Fruit fly (Drosophila melanogaster) whole organism, embryonic: Measurements from ENCODE around the gene mRpL12.

Source experiments
- Abd-B ChIP-seq: fragments of 200-800 bp; sonication (Bioruptor generic); optimal IDR thresholded peaks from 2 replicates; lab custom pipeline; 2018; ENCODE audit warnings: missing biosample characterization, mild to moderate bottlenecking, missing genetic modification characterization, moderate library complexity
- CG11723 ChIP-seq: fragments of 200-800 bp; sonication (Bioruptor generic); optimal IDR thresholded peaks from 2 replicates; lab custom pipeline; 2017; ENCODE audit warnings: missing biosample characterization, mild to moderate bottlenecking, missing genetic modification characterization
- CG13287 ChIP-seq: fragments of 200-800 bp; sonication (Bioruptor generic); IDR thresholded peaks from 2 replicates; pipeline ENCODE4 v1.3.6; 2022; ENCODE audit warnings: missing biosample characterization, missing genetic modification characterization; ENCODE audit not compliant: partially characterized antibody
- CG16813 ChIP-seq: fragments of 200-800 bp; sonication (Bioruptor generic); IDR thresholded peaks from 3 replicates; pipeline ENCODE4 v1.3.6; 2022; ENCODE audit warnings: missing biosample characterization, missing genetic modification characterization; ENCODE audit not compliant: partially characterized antibody
- CG2889 ChIP-seq: fragments of 200-800 bp; sonication (Bioruptor generic); IDR thresholded peaks from 3 replicates; pipeline ENCODE4 v1.3.6; 2022; ENCODE audit warnings: missing biosample characterization, missing genetic modification characterization
- CG30431 ChIP-seq: fragments of 200-800 bp; sonication (Bioruptor generic); optimal IDR thresholded peaks from 2 replicates; lab custom pipeline; 2017; ENCODE audit warnings: missing biosample characterization, missing genetic modification characterization
- CG32772 ChIP-seq: fragments of 200-800 bp; sonication (Bioruptor generic); IDR thresholded peaks from 2 replicates; pipeline ENCODE4 v1.3.6; 2022; ENCODE audit warnings: missing biosample characterization, missing genetic modification characterization
- CG34224 ChIP-seq: fragments of 200-800 bp; sonication (Bioruptor generic); IDR thresholded peaks from 3 replicates; pipeline ENCODE4 v1.3.6; 2022; ENCODE audit warnings: missing biosample characterization, missing genetic modification characterization; ENCODE audit not compliant: partially characterized antibody
- CG3726 ChIP-seq: fragments of 200-800 bp; sonication (Bioruptor generic); IDR thresholded peaks from 3 replicates; pipeline ENCODE4, ENCODE4 v1.3.6; 2022; ENCODE audit warnings: missing biosample characterization, missing genetic modification characterization
- CG3995 ChIP-seq: fragments of 200-800 bp; sonication (Bioruptor generic); optimal IDR thresholded peaks from 3 replicates; lab custom pipeline; 2016; ENCODE audit warnings: missing biosample characterization, missing genetic modification characterization
- CG6683 ChIP-seq: fragments of 200-800 bp; sonication (Bioruptor generic); optimal IDR thresholded peaks from 2 replicates; lab custom pipeline; 2017; ENCODE audit warnings: missing biosample characterization, mild to moderate bottlenecking, missing genetic modification characterization, missing genetic modification reagents
- CG6765 ChIP-seq: fragments of 200-800 bp; sonication (Bioruptor generic); optimal IDR thresholded peaks from 3 replicates; lab custom pipeline; 2017; ENCODE audit warnings: missing biosample characterization, mild to moderate bottlenecking, missing genetic modification characterization
- CG7271 ChIP-seq: fragments of 200-800 bp; sonication (Bioruptor generic); optimal IDR thresholded peaks from 2 replicates; lab custom pipeline; 2018; ENCODE audit warnings: missing biosample characterization, mild to moderate bottlenecking, missing genetic modification characterization, moderate library complexity
- CG9215 ChIP-seq: fragments of 200-800 bp; sonication (Bioruptor generic); IDR thresholded peaks from 2 replicates; pipeline ENCODE4 v1.3.6; 2022; ENCODE audit warnings: missing biosample characterization, missing genetic modification characterization
- CG9817 ChIP-seq: fragments of 200-800 bp; sonication (Bioruptor generic); optimal IDR thresholded peaks from 2 replicates; lab custom pipeline; 2018; ENCODE audit warnings: missing biosample characterization, mild to moderate bottlenecking, missing genetic modification characterization, moderate library complexity
- Dfd ChIP-seq, 2 experiments: fragments of >200 bp; optimal IDR thresholded peaks; 2 replicates each; lab custom pipeline; 2017; ENCODE audit warnings: missing biosample characterization in 2 of 2, missing genetic modification characterization in 2 of 2
- Dref ChIP-seq: fragments of 200-800 bp; sonication (Bioruptor generic); IDR thresholded peaks from 2 replicates; pipeline ENCODE4 v1.3.6; 2022; ENCODE audit warnings: missing biosample characterization, missing genetic modification characterization
- Fer3 ChIP-seq: fragments of 200-800 bp; sonication (Bioruptor generic); optimal IDR thresholded peaks from 2 replicates; lab custom pipeline; 2018; ENCODE audit warnings: missing biosample characterization, mild to moderate bottlenecking, missing genetic modification characterization, moderate library complexity
- HLH4C ChIP-seq: fragments of 200-800 bp; sonication (Bioruptor generic); IDR thresholded peaks from 3 replicates; pipeline ENCODE4 v1.3.6; 2022; ENCODE audit warnings: missing biosample characterization, missing genetic modification characterization; ENCODE audit not compliant: partially characterized antibody
- Lhr ChIP-seq: fragments of 200-800 bp; sonication (Bioruptor generic); optimal IDR thresholded peaks from 3 replicates; lab custom pipeline; 2017; ENCODE audit warnings: mild to moderate bottlenecking, missing biosample characterization, missing genetic modification reagents, missing genetic modification characterization
- Med ChIP-seq: fragments of 200-800 bp; sonication (Bioruptor generic); peaks from one replicate; lab custom pipeline; 2016; ENCODE audit warnings: missing biosample characterization, missing genetic modification characterization, mild to moderate bottlenecking, inconsistent platforms, moderate library complexity
- Nf-YB ChIP-seq: fragments of 200-800 bp; sonication (Bioruptor generic); optimal IDR thresholded peaks from 3 replicates; lab custom pipeline; 2019; ENCODE audit warnings: missing biosample characterization, mild to moderate bottlenecking, missing genetic modification characterization, moderate library complexity
- Opbp ChIP-seq: fragments of 200-800 bp; sonication (Bioruptor generic); IDR thresholded peaks from 3 replicates; pipeline ENCODE4 v1.3.6; 2022; ENCODE audit warnings: missing biosample characterization, missing genetic modification characterization; ENCODE audit not compliant: partially characterized antibody
- Ssrp ChIP-seq: fragments of 200-800 bp; sonication (Bioruptor generic); optimal IDR thresholded peaks from 2 replicates; lab custom pipeline; 2018; ENCODE audit warnings: missing biosample characterization, mild to moderate bottlenecking, missing genetic modification characterization, moderate library complexity
- TFAM ChIP-seq: fragments of 200-800 bp; sonication (Bioruptor generic); optimal IDR thresholded peaks from 2 replicates; lab custom pipeline; 2017; ENCODE audit warnings: missing biosample characterization, missing genetic modification characterization, inconsistent platforms
- Trl ChIP-seq, 3 experiments: fragments of >200 bp in 2 of 3; fragments of 200-800 bp in 1 of 3; sonication (Bioruptor generic) in 1 of 3; optimal IDR thresholded peaks; 2 replicates in 1 of 3; 3 replicates in 2 of 3; lab custom pipeline; 2016 to 2017; ENCODE audit warnings: missing biosample characterization in 1 of 3, missing genetic modification characterization in 1 of 3
- Usf ChIP-seq: fragments of 200-800 bp; sonication (Bioruptor generic); optimal IDR thresholded peaks from 2 replicates; lab custom pipeline; 2017; ENCODE audit warnings: missing genotype, missing biosample characterization, missing genetic modification characterization
- Vsx1 ChIP-seq: fragments of 200-800 bp; sonication (Bioruptor generic); optimal IDR thresholded peaks from 2 replicates; lab custom pipeline; 2017; ENCODE audit warnings: missing biosample characterization, mild to moderate bottlenecking, missing genetic modification characterization, missing genetic modification reagents
- ab ChIP-seq: fragments of 200-800 bp; sonication (Bioruptor generic); optimal IDR thresholded peaks from 2 replicates; lab custom pipeline; 2016; ENCODE audit warnings: missing biosample characterization, missing genetic modification characterization
- bcd ChIP-seq: fragments of 200-800 bp; sonication (Bioruptor generic); optimal IDR thresholded peaks from 2 replicates; lab custom pipeline; 2017; ENCODE audit warnings: missing biosample characterization, mild to moderate bottlenecking, missing genetic modification characterization
- cas ChIP-seq: fragments of 200-800 bp; sonication (Bioruptor generic); IDR thresholded peaks from 2 replicates; pipeline ENCODE4 v1.3.6; 2022; ENCODE audit warnings: missing biosample characterization, missing genetic modification characterization
- chm ChIP-seq: fragments of 200-800 bp; sonication (Bioruptor generic); IDR thresholded peaks from 2 replicates; pipeline ENCODE4 v1.3.6; 2022; ENCODE audit warnings: missing biosample characterization, missing genetic modification characterization
- fd3F ChIP-seq: fragments of 200-800 bp; sonication (Bioruptor generic); optimal IDR thresholded peaks from 2 replicates; lab custom pipeline; 2018; ENCODE audit warnings: missing biosample characterization, mild to moderate bottlenecking, missing genetic modification characterization, moderate library complexity
- gfzf ChIP-seq: fragments of 200-800 bp; sonication (Bioruptor generic); optimal IDR thresholded peaks from 2 replicates; lab custom pipeline; 2016; ENCODE audit warnings: missing biosample characterization, mild to moderate bottlenecking, missing genetic modification characterization, moderate library complexity
- gsb-n ChIP-seq: fragments of 200-800 bp; sonication (Bioruptor generic); optimal IDR thresholded peaks from 3 replicates; lab custom pipeline; 2018; ENCODE audit warnings: missing biosample characterization, mild to moderate bottlenecking, missing genetic modification characterization
- insv ChIP-seq, 2 experiments: fragments of 200-800 bp; sonication (Bioruptor generic); optimal IDR thresholded peaks; 3 replicates each; lab custom pipeline; 2016 to 2018; ENCODE audit warnings: missing biosample characterization in 2 of 2, missing genetic modification characterization in 2 of 2
- jigr1 ChIP-seq: fragments of 200-800 bp; sonication (Bioruptor generic); IDR thresholded peaks from 3 replicates; pipeline ENCODE4 v1.3.6; 2022; ENCODE audit warnings: missing biosample characterization, missing genetic modification characterization
- jing ChIP-seq: fragments of 200-800 bp; sonication (Bioruptor generic); optimal IDR thresholded peaks from 2 replicates; lab custom pipeline; 2018; ENCODE audit warnings: missing biosample characterization, mild to moderate bottlenecking, missing genetic modification characterization
- lbe ChIP-seq: fragments of 200-800 bp; sonication (Bioruptor generic); optimal IDR thresholded peaks from 2 replicates; lab custom pipeline; 2016; ENCODE audit warnings: missing biosample characterization, mild to moderate bottlenecking, missing genetic modification characterization
- lola ChIP-seq, 3 experiments: fragments of >200 bp in 2 of 3; fragments of 200-800 bp in 1 of 3; sonication (Bioruptor generic) in 1 of 3; optimal IDR thresholded peaks; 2 replicates each; lab custom pipeline; 2017 to 2019; ENCODE audit warnings: missing biosample characterization in 3 of 3, missing genetic modification characterization in 3 of 3, mild to moderate bottlenecking in 1 of 3, moderate library complexity in 1 of 3
- nom ChIP-seq: fragments of 200-800 bp; sonication (Bioruptor generic); optimal IDR thresholded peaks from 2 replicates; lab custom pipeline; 2017; ENCODE audit warnings: missing biosample characterization, missing genetic modification characterization, mild to moderate bottlenecking, moderate library complexity, missing genetic modification reagents
- odd ChIP-seq: fragments of 200-800 bp; sonication (Bioruptor generic); optimal IDR thresholded peaks from 2 replicates; lab custom pipeline; 2017; ENCODE audit warnings: missing biosample characterization, mild to moderate bottlenecking, missing genetic modification characterization
- phol ChIP-seq: fragments of 200-800 bp; sonication (Bioruptor generic); optimal IDR thresholded peaks from 3 replicates; lab custom pipeline; 2018; ENCODE audit warnings: missing biosample characterization, mild to moderate bottlenecking, missing genetic modification characterization, moderate library complexity
- sc ChIP-seq, 3 experiments: fragments of >200 bp in 2 of 3; fragments of 200-800 bp in 1 of 3; sonication (Bioruptor generic) in 1 of 3; optimal IDR thresholded peaks; 2 replicates in 2 of 3; 3 replicates in 1 of 3; lab custom pipeline; 2017; ENCODE audit warnings: mild to moderate bottlenecking in 1 of 3, missing biosample characterization in 1 of 3, missing genetic modification characterization in 1 of 3, missing genetic modification reagents in 1 of 3
- ssp ChIP-seq: fragments of 200-800 bp; sonication (Bioruptor generic); IDR thresholded peaks from 2 replicates; pipeline ENCODE4 v1.3.6; 2022; ENCODE audit warnings: missing biosample characterization, missing genetic modification characterization
- unc-4 ChIP-seq: fragments of 200-800 bp; sonication (Bioruptor generic); IDR thresholded peaks from 2 replicates; pipeline ENCODE4 v1.3.6; 2022; ENCODE audit warnings: missing biosample characterization, missing genetic modification characterization; ENCODE audit not compliant: partially characterized antibody
- usp ChIP-seq: fragments of >200 bp; optimal IDR thresholded peaks from 2 replicates; lab custom pipeline; 2017; ENCODE audit warnings: missing biosample characterization, missing genetic modification characterization
- vnd ChIP-seq: fragments of 200-800 bp; sonication (Bioruptor generic); IDR thresholded peaks from 3 replicates; pipeline ENCODE4 v1.3.6; 2022; ENCODE audit warnings: missing biosample characterization, missing genetic modification characterization; ENCODE audit not compliant: partially characterized antibody

mRpL12 gene

dm6 chr3L:8964458-8964857 lies 7.9 kb downstream of the mRpL12 start, which contains the start of gene ValRS-m (continued):
- TF ChIP-seq bcd (GFP tag; lab: Kevin White, UChicago) (no peak), gsb-n (no peak), CG3995 (GFP tag; lab: Kevin White, UChicago) (no peak), CG9817 (tag; lab: Kevin White, UChicago) (no peak), odd (GFP tag; lab: Kevin White, UChicago) (no peak), Ssrp (no peak), ab (GFP tag; lab: Kevin White, UChicago) (no peak), usp (no peak), CG9215 (no peak), TFAM (GFP tag; lab: Kevin White, UChicago) (no peak), Fer3 (no peak), CG2889 (GFP tag; lab: Robert Waterston, UW) (no peak), Vsx1 (GFP tag; lab: Kevin White, UChicago) (no peak), jing (GFP tag; lab: Kevin White, UChicago) (no peak), Med (no peak), Lhr (GFP tag; lab: Kevin White, UChicago) (no peak), sc (optimal IDR thresholded peaks at IDR 0.05; lab: Kevin White, UChicago) (no peak), sc (GFP tag; optimal IDR thresholded peaks at IDR 0.05; lab: Kevin White, UChicago) (no peak), phol (tag; lab: Kevin White, UChicago) (no peak), ssp (no peak), lbe (GFP tag; lab: Kevin White, UChicago) (no peak), CG30431 (no peak), lola (GFP tag; optimal IDR thresholded peaks at IDR 0.05; lab: Kevin White, UChicago) (no peak), Dref (peak; percentile 57), Usf (GFP tag; lab: Kevin White, UChicago) (no peak), Dfd (GFP tag; optimal IDR thresholded peaks at IDR 0.05; lab: Kevin White, UChicago) (no peak), Nf-YB (GFP tag; lab: Kevin White, UChicago) (no peak), CG13287 (GFP tag; lab: Robert Waterston, UW) (peak; percentile 41), Abd-B (no peak), unc-4 (GFP tag; lab: Robert Waterston, UW) (0 out of 2 replicates have a peak, but pooled peaks have one; percentile 20), cas (GFP tag; lab: Robert Waterston, UW) (no peak), CG3726 (GFP tag; lab: Robert Waterston, UW) (no peak), Trl (optimal IDR thresholded peaks at IDR 0.05; lab: Kevin White, UChicago) (no peak), Trl (GFP tag; optimal IDR thresholded peaks at IDR 0.05; lab: Kevin White, UChicago) (no peak), CG6765 (GFP tag; lab: Kevin White, UChicago) (no peak)

dm6 chr3L:8966324-8967011 lies 9.9 kb downstream of the mRpL12 start, which contains the start of the genes CG5653 and CG5021:
TSS of gene CG5653 (minus strand) at chr3L:8966374.
TSS of gene CG5021 (plus strand) at chr3L:8966829.
- TF ChIP-seq CG16813 (GFP tag; lab: Robert Waterston, UW) (peak; percentile 49; the same call in 1 of the 3 replicates), fd3F (GFP tag; lab: Kevin White, UChicago) (no peak), CG7271 (tag; lab: Kevin White, UChicago) (no peak), jigr1 (no peak), Dref (peak; percentile 96), nom (GFP tag; lab: Kevin White, UChicago) (no peak), HLH4C (peak; percentile 68; the same call in 2 of the 3 replicates), insv (GFP tag; optimal IDR thresholded peaks at IDR 0.05; lab: Kevin White, UChicago) (no peak), CG34224 (peak; percentile 66), CG13287 (GFP tag; lab: Robert Waterston, UW) (peak; percentile 71), vnd (GFP tag; lab: Robert Waterston, UW) (peak; percentile 56; the same call in 2 of the 3 replicates), chm (GFP tag; lab: Robert Waterston, UW) (no peak), Med (peak; percentile 24), CG11723 (GFP tag; lab: Kevin White, UChicago) (no peak), CG32772 (GFP tag; lab: Robert Waterston, UW) (no peak), gfzf (GFP tag; lab: Kevin White, UChicago) (peak; percentile 27), Opbp (GFP tag; lab: Robert Waterston, UW) (peak; percentile 63; the same call in 2 of the 3 replicates), CG6683 (GFP tag; lab: Kevin White, UChicago) (no peak)
